Fruit fly (Drosophila melanogaster) whole organism, embryonic: Measurements from ENCODE around the gene CG12581.

Experiments
- CG12769 ChIP-seq: fragments of 200-800 bp; sonication (Bioruptor generic); optimal IDR thresholded peaks from 2 replicates; lab custom pipeline; 2019; ENCODE audit warnings: missing biosample characterization, mild to moderate bottlenecking, missing genetic modification characterization, moderate library complexity
- CG13296 ChIP-seq: fragments of 200-800 bp; sonication (Bioruptor generic); optimal IDR thresholded peaks from 3 replicates; lab custom pipeline; 2018; ENCODE audit warnings: missing biosample characterization, mild to moderate bottlenecking, missing genetic modification characterization
- CG13894 ChIP-seq: fragments of 200-800 bp; sonication (Bioruptor generic); optimal IDR thresholded peaks from 3 replicates; lab custom pipeline; 2018; ENCODE audit warnings: missing biosample characterization, mild to moderate bottlenecking, missing genetic modification characterization, moderate library complexity
- CG1603 ChIP-seq: fragments of 200-800 bp; sonication (Bioruptor generic); optimal IDR thresholded peaks from 2 replicates; lab custom pipeline; 2019; ENCODE audit warnings: missing biosample characterization, mild to moderate bottlenecking, missing genetic modification characterization, moderate library complexity
- CG1792 ChIP-seq: fragments of 200-800 bp; sonication (Bioruptor generic); optimal IDR thresholded peaks from 2 replicates; lab custom pipeline; 2016; ENCODE audit warnings: missing biosample characterization, missing genetic modification characterization
- CG18262 ChIP-seq: fragments of 200-800 bp; optimal IDR thresholded peaks from 3 replicates; lab custom pipeline; 2019; ENCODE audit warnings: missing biosample characterization, mild to moderate bottlenecking, missing genetic modification characterization, moderate library complexity
- CG2199 ChIP-seq: fragments of 200-800 bp; sonication (Bioruptor generic); IDR thresholded peaks from 3 replicates; pipeline ENCODE4 v1.3.6; 2022; ENCODE audit warnings: missing biosample characterization, missing genetic modification characterization
- CG2678 ChIP-seq: fragments of 200-800 bp; sonication (Bioruptor generic); optimal IDR thresholded peaks from 3 replicates; lab custom pipeline; 2019; ENCODE audit warnings: missing biosample characterization, mild to moderate bottlenecking, missing genetic modification characterization, moderate library complexity
- CG2875 ChIP-seq: fragments of 200-800 bp; sonication (Bioruptor generic); optimal IDR thresholded peaks from 2 replicates; lab custom pipeline; 2017; ENCODE audit warnings: missing biosample characterization, mild to moderate bottlenecking, missing genetic modification characterization, missing genetic modification reagents
- CG31224 ChIP-seq: fragments of 200-800 bp; sonication (Bioruptor generic); IDR thresholded peaks from 2 replicates; pipeline ENCODE4 v1.3.6; 2022; ENCODE audit warnings: missing biosample characterization, missing genetic modification characterization
- CG31388 ChIP-seq: fragments of 200-800 bp; sonication (Bioruptor generic); optimal IDR thresholded peaks from 2 replicates; lab custom pipeline; 2016; ENCODE audit warnings: missing biosample characterization, missing genetic modification characterization
- CG3726 ChIP-seq: fragments of 200-800 bp; sonication (Bioruptor generic); IDR thresholded peaks from 3 replicates; pipeline ENCODE4, ENCODE4 v1.3.6; 2022; ENCODE audit warnings: missing biosample characterization, missing genetic modification characterization
- CG4360 ChIP-seq: fragments of 200-800 bp; sonication (Bioruptor generic); IDR thresholded peaks from 2 replicates; pipeline ENCODE4 v1.3.6; 2022; ENCODE audit warnings: missing biosample characterization, missing genetic modification characterization
- CG5245 ChIP-seq: fragments of 200-800 bp; sonication (Bioruptor generic); optimal IDR thresholded peaks from 3 replicates; lab custom pipeline; 2016; ENCODE audit warnings: missing biosample characterization, missing genetic modification characterization
- CG6272 ChIP-seq: fragments of 200-800 bp; sonication (Bioruptor generic); IDR thresholded peaks from 2 replicates; pipeline ENCODE4 v1.3.6; 2022; ENCODE audit warnings: missing biosample characterization, missing genetic modification characterization
- CG7271 ChIP-seq: fragments of 200-800 bp; sonication (Bioruptor generic); optimal IDR thresholded peaks from 2 replicates; lab custom pipeline; 2018; ENCODE audit warnings: missing biosample characterization, mild to moderate bottlenecking, missing genetic modification characterization, moderate library complexity
- CG8478 ChIP-seq: fragments of >200 bp; optimal IDR thresholded peaks from 2 replicates; lab custom pipeline; 2018
- CG9215 ChIP-seq: fragments of 200-800 bp; sonication (Bioruptor generic); IDR thresholded peaks from 2 replicates; pipeline ENCODE4 v1.3.6; 2022; ENCODE audit warnings: missing biosample characterization, missing genetic modification characterization
- Chrac-16 ChIP-seq: fragments of 200-800 bp; sonication (Bioruptor generic); optimal IDR thresholded peaks from 3 replicates; lab custom pipeline; 2016; ENCODE audit warnings: missing biosample characterization, missing genetic modification characterization
- Dbx ChIP-seq: fragments of 200-800 bp; sonication (Bioruptor generic); IDR thresholded peaks from 3 replicates; pipeline ENCODE4 v1.3.6; 2022; ENCODE audit warnings: missing biosample characterization, missing genetic modification characterization
- Dip3 ChIP-seq: fragments of 200-800 bp; sonication (Bioruptor generic); optimal IDR thresholded peaks from 3 replicates; lab custom pipeline; 2016; ENCODE audit warnings: missing biosample characterization, missing genetic modification characterization
- Doc3 ChIP-seq: fragments of 200-800 bp; sonication (Bioruptor generic); IDR thresholded peaks from 3 replicates; pipeline ENCODE4 v1.3.6; 2022; ENCODE audit warnings: missing biosample characterization, missing genetic modification characterization; ENCODE audit not compliant: partially characterized antibody
- E2f1 ChIP-seq: fragments of 200-800 bp; sonication (Bioruptor generic); IDR thresholded peaks from 2 replicates; pipeline ENCODE4 v1.3.6; 2022; ENCODE audit warnings: missing biosample characterization, missing genetic modification characterization
- ERR ChIP-seq: fragments of 200-800 bp; sonication (Bioruptor generic); optimal IDR thresholded peaks from 2 replicates; lab custom pipeline; 2016; ENCODE audit warnings: missing biosample characterization, missing genetic modification characterization
- Hmr ChIP-seq: fragments of 200-800 bp; sonication (Bioruptor generic); optimal IDR thresholded peaks from 3 replicates; lab custom pipeline; 2017; ENCODE audit warnings: mild to moderate bottlenecking, missing biosample characterization, missing genetic modification reagents, missing genetic modification characterization
- Nf-YC ChIP-seq: fragments of 200-800 bp; optimal IDR thresholded peaks from 3 replicates; lab custom pipeline; 2019; ENCODE audit warnings: missing biosample characterization, mild to moderate bottlenecking, missing genetic modification characterization, moderate library complexity
- Oaz ChIP-seq: fragments of 200-800 bp; sonication (Bioruptor generic); IDR thresholded peaks from 2 replicates; pipeline ENCODE4 v1.3.6; 2022; ENCODE audit warnings: missing biosample characterization, missing genetic modification characterization
- Opbp ChIP-seq: fragments of 200-800 bp; sonication (Bioruptor generic); IDR thresholded peaks from 3 replicates; pipeline ENCODE4 v1.3.6; 2022; ENCODE audit warnings: missing biosample characterization, missing genetic modification characterization; ENCODE audit not compliant: partially characterized antibody
- Pdp1 ChIP-seq, 2 experiments: fragments of 200-800 bp; sonication (Bioruptor generic); optimal IDR thresholded peaks; 3 replicates each; lab custom pipeline; 2016; ENCODE audit warnings: missing biosample characterization in 2 of 2, missing genetic modification characterization in 2 of 2, mild to moderate bottlenecking in 1 of 2, moderate library complexity in 1 of 2
- Six4 ChIP-seq: fragments of 200-800 bp; sonication (Bioruptor generic); optimal IDR thresholded peaks from 2 replicates; lab custom pipeline; 2016; ENCODE audit warnings: missing biosample characterization, missing genetic modification characterization
- Ssrp ChIP-seq: fragments of 200-800 bp; sonication (Bioruptor generic); optimal IDR thresholded peaks from 2 replicates; lab custom pipeline; 2018; ENCODE audit warnings: missing biosample characterization, mild to moderate bottlenecking, missing genetic modification characterization, moderate library complexity
- TFAM ChIP-seq: fragments of 200-800 bp; sonication (Bioruptor generic); optimal IDR thresholded peaks from 2 replicates; lab custom pipeline; 2017; ENCODE audit warnings: missing biosample characterization, missing genetic modification characterization, inconsistent platforms
- amos ChIP-seq: fragments of 200-800 bp; sonication (Bioruptor generic); IDR thresholded peaks from 2 replicates; pipeline ENCODE4 v1.3.6; 2022; ENCODE audit warnings: missing biosample characterization, missing genetic modification characterization; ENCODE audit not compliant: partially characterized antibody
- bowl ChIP-seq: fragments of 200-800 bp; sonication (Bioruptor generic); IDR thresholded peaks from 2 replicates; pipeline ENCODE4 v1.3.6; 2022; ENCODE audit warnings: missing biosample characterization, missing genetic modification characterization
- cas ChIP-seq: fragments of 200-800 bp; sonication (Bioruptor generic); IDR thresholded peaks from 2 replicates; pipeline ENCODE4 v1.3.6; 2022; ENCODE audit warnings: missing biosample characterization, missing genetic modification characterization
- cg ChIP-seq: fragments of 200-800 bp; sonication (Bioruptor generic); optimal IDR thresholded peaks from 3 replicates; lab custom pipeline; 2019; ENCODE audit warnings: missing biosample characterization, mild to moderate bottlenecking, missing genetic modification characterization, moderate library complexity
- disco-r ChIP-seq: fragments of 200-800 bp; sonication (Bioruptor generic); optimal IDR thresholded peaks from 2 replicates; lab custom pipeline; 2016; ENCODE audit warnings: missing biosample characterization, missing genetic modification characterization
- dmrt11E ChIP-seq: fragments of 200-800 bp; sonication (Bioruptor generic); optimal IDR thresholded peaks from 3 replicates; lab custom pipeline; 2018; ENCODE audit warnings: missing biosample characterization, mild to moderate bottlenecking, missing genetic modification characterization, moderate library complexity
- dpn ChIP-seq, 2 experiments: fragments of 200-800 bp; sonication (Bioruptor generic); optimal IDR thresholded peaks; 3 replicates each; lab custom pipeline; 2016; ENCODE audit warnings: missing biosample characterization in 2 of 2, missing genetic modification characterization in 2 of 2
- ewg ChIP-seq: fragments of 200-800 bp; sonication (Bioruptor generic); optimal IDR thresholded peaks from 3 replicates; lab custom pipeline; 2017; ENCODE audit warnings: mild to moderate bottlenecking, missing biosample characterization, missing genetic modification reagents, missing genetic modification characterization
- exex ChIP-seq: fragments of 200-800 bp; sonication (Bioruptor generic); optimal IDR thresholded peaks from 4 replicates; lab custom pipeline; 2018; ENCODE audit warnings: missing biosample characterization, mild to moderate bottlenecking, missing genetic modification characterization, moderate library complexity
- gcm ChIP-seq: fragments of 200-800 bp; sonication (Bioruptor generic); optimal IDR thresholded peaks from 2 replicates; lab custom pipeline; 2019; ENCODE audit warnings: missing biosample characterization, mild to moderate bottlenecking, missing genetic modification characterization, moderate library complexity
- ken ChIP-seq: fragments of 200-800 bp; sonication (Bioruptor generic); IDR thresholded peaks from 3 replicates; pipeline ENCODE4 v1.3.6; 2022; ENCODE audit warnings: missing biosample characterization, missing genetic modification characterization
- kni ChIP-seq: fragments of 200-800 bp; sonication (Bioruptor generic); optimal IDR thresholded peaks from 3 replicates; lab custom pipeline; 2017; ENCODE audit warnings: mild to moderate bottlenecking, missing biosample characterization, missing genetic modification reagents, missing genetic modification characterization
- pfk ChIP-seq: fragments of 200-800 bp; sonication (Bioruptor generic); optimal IDR thresholded peaks from 2 replicates; lab custom pipeline; 2018; ENCODE audit warnings: missing biosample characterization, mild to moderate bottlenecking, missing genetic modification characterization, moderate library complexity
- pros ChIP-seq: fragments of 200-800 bp; sonication (Bioruptor generic); optimal IDR thresholded peaks from 3 replicates; lab custom pipeline; 2019; ENCODE audit warnings: missing biosample characterization, mild to moderate bottlenecking, missing genetic modification characterization, moderate library complexity
- schlank ChIP-seq: fragments of 200-800 bp; sonication (Bioruptor generic); optimal IDR thresholded peaks from 2 replicates; lab custom pipeline; 2018; ENCODE audit warnings: missing biosample characterization, mild to moderate bottlenecking, missing genetic modification characterization
- tin ChIP-seq: fragments of 200-800 bp; sonication (Bioruptor generic); optimal IDR thresholded peaks from 3 replicates; lab custom pipeline; 2016; ENCODE audit warnings: missing biosample characterization, missing genetic modification characterization

Gene CG12581

DNA sequence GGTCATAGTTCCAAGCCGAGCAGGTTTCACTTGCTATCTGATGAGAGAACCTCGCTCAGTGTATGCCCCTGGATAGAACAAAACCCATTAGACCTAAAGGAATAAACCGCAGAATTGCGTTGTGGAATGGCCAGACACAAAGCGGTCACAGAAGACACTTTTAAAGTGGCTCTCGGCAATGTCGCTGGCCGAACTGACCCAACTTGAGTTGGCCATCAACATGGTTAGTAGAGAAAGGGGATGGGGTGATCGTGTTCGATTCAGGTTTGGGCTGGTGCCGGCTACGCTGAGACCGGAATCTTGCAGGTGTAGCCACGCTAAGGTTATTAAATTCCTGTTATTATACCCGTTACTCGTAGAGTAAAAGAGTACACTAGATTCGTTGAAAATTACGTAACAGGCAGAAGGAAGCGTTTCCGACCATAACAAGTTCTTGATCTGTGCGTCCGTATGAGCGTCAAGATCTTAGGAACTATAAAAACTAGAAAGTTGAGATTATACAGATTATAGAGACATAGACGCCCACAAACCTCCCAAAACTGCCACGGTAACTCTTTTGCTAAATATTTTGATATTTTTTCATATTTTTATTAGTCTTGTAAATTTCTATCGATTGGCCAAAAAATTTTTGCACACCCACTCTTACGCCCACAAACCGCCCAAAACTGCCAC is 6.2 kb downstream of the CG12581 start (continued):
- TF ChIP-seq cg (GFP tag; lab: Kevin White, UChicago): no peak
- TF ChIP-seq Dbx (GFP tag; lab: Robert Waterston, UW): no peak
- peak; percentile 42 for TF ChIP-seq kni (GFP tag; lab: Kevin White, UChicago)
- TF ChIP-seq schlank: no peak
- no peak for TF ChIP-seq Six4 (GFP tag; lab: Kevin White, UChicago)
- TF ChIP-seq CG6272: no peak
- TF ChIP-seq pfk (GFP tag; lab: Kevin White, UChicago): no peak
- no peak for TF ChIP-seq Dip3 (GFP tag; lab: Kevin White, UChicago)
- peak in 1 of 2 experiments; percentile 56 for TF ChIP-seq Pdp1 (GFP tag; optimal IDR thresholded peaks at IDR 0.05; lab: Kevin White, UChicago)
- no peak for TF ChIP-seq disco-r (GFP tag; lab: Kevin White, UChicago)
- no peak for TF ChIP-seq Doc3 (GFP tag; lab: Robert Waterston, UW)
- TF ChIP-seq Nf-YC (tag; lab: Kevin White, UChicago): no peak
- TF ChIP-seq ken: no peak
- no peak for TF ChIP-seq ewg (GFP tag; lab: Kevin White, UChicago)
- TF ChIP-seq cas (GFP tag; lab: Robert Waterston, UW): no peak
- no peak for TF ChIP-seq tin (GFP tag; lab: Kevin White, UChicago)
- peak; percentile 80 for TF ChIP-seq CG12769 (tag; lab: Kevin White, UChicago)
- no peak for TF ChIP-seq gcm (GFP tag; lab: Kevin White, UChicago)
- TF ChIP-seq exex (tag; lab: Kevin White, UChicago): no peak
- TF ChIP-seq Oaz (GFP tag; lab: Robert Waterston, UW): no peak
- TF ChIP-seq, all 482 proteins: peak for 7

DNA sequence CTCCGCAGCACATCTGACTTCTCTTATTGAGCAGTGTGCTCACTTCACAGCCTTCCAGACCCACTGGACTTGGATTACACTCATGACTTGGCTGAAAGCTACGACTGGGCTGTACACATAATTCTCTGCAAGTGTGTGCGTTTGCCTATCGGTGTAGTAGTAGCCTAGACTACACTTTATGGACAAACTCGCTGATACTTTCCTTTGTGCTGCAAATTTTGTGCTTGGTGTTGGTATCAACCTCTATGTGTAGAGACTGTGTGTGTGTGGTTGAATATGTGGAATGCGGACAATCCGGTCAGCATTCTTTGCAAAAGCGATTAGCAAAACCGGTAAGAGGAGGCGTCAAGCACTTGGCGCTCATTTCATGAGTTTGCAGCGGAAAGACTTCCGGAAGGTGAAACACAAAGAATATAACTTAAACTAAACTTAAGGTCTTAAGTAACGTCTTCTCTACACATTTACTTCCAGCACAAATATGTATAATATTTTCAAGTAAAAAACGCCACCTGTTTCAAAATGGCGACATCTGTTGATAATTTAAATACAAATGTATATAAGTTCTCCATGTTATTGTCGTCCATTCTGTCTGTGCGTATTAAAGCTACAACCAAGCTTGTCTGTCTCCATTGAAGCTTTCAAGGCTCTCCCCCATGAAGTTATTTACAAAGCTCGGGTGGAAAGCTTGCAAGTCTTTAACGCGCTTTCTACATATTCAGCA is 12.5 kb downstream of the CG12581 start:
- TF ChIP-seq Opbp (GFP tag; lab: Robert Waterston, UW) (0 out of 3 replicates have a peak, but pooled peaks have one; percentile 4), CG2875 (GFP tag; lab: Kevin White, UChicago) (no peak), CG31388 (GFP tag; lab: Kevin White, UChicago) (no peak), Ssrp (tag; lab: Kevin White, UChicago) (no peak), E2f1 (GFP tag; lab: Robert Waterston, UW) (no peak), tin (GFP tag; lab: Kevin White, UChicago) (no peak), CG5245 (GFP tag; lab: Kevin White, UChicago) (no peak), CG8478 (no peak), CG9215 (GFP tag; lab: Robert Waterston, UW) (no peak), CG1792 (GFP tag; lab: Kevin White, UChicago) (no peak), CG31224 (no peak), pros (GFP tag; lab: Kevin White, UChicago) (peak; percentile 79), CG18262 (tag; lab: Kevin White, UChicago) (no peak), CG4360 (no peak), TFAM (GFP tag; lab: Kevin White, UChicago) (no peak), CG13894 (tag; lab: Kevin White, UChicago) (peak; percentile 91), CG1603 (no peak), ERR (no peak), CG2199 (GFP tag; lab: Robert Waterston, UW) (no peak), Hmr (peak; percentile 35), dmrt11E (tag; lab: Kevin White, UChicago) (no peak), Chrac-16 (GFP tag; lab: Kevin White, UChicago) (no peak), CG13296 (GFP tag; lab: Kevin White, UChicago) (no peak), CG2678 (no peak), CG3726 (GFP tag; lab: Robert Waterston, UW) (no peak), bowl (GFP tag; lab: Robert Waterston, UW) (no peak), CG12769 (tag; lab: Kevin White, UChicago) (peak; percentile 62), amos (GFP tag; lab: Robert Waterston, UW) (peak; percentile 33), dpn (GFP tag; optimal IDR thresholded peaks at IDR 0.05; lab: Kevin White, UChicago) (no peak), CG7271 (no peak)
